Worm (Caenorhabditis elegans) whole organism, midembryonic: ENCODE results near the gene T04C12.33.

Source experiments
- T22C8.4 ChIP-seq: fragments of 200-800 bp; sonication (Bioruptor generic); IDR thresholded peaks from 2 replicates; pipeline ENCODE4 v1.3.6; 2022; ENCODE audit warnings: missing genetic modification characterization, missing compliant biosample characterization
- cog-1 ChIP-seq: sonication (generic microtip); optimal IDR thresholded peaks from 2 replicates; lab custom pipeline; 2016; ENCODE audit warnings: missing genetic modification characterization, missing compliant biosample characterization
- flt-1 ChIP-seq: fragments of 200-800 bp; sonication (Bioruptor generic); IDR thresholded peaks from 2 replicates; pipeline ENCODE4 v1.3.6; 2022; ENCODE audit warnings: missing genetic modification characterization, missing compliant biosample characterization
- klf-2 ChIP-seq: fragments of 200-800 bp; sonication (Bioruptor generic); conservative IDR thresholded peaks from 2 replicates; pipeline ENCODE4 v1.3.6; 2022; ENCODE audit warnings: missing genetic modification reagents, missing genetic modification characterization, missing compliant biosample characterization
- med-1 ChIP-seq: sonication (generic microtip); optimal IDR thresholded peaks from 2 replicates; lab custom pipeline; 2017; ENCODE audit warnings: missing genetic modification characterization, mild to moderate bottlenecking, missing compliant biosample characterization, antibody characterized with exemption, missing genetic modification reagents; ENCODE audit not compliant: insufficient read depth
- ref-1 ChIP-seq: fragments of 200-800 bp; sonication (Bioruptor generic); conservative IDR thresholded peaks from 2 replicates; pipeline ENCODE4 v1.3.6; 2022; ENCODE audit warnings: missing genetic modification reagents, missing genetic modification characterization, missing compliant biosample characterization
- tab-1 ChIP-seq: fragments of 200-800 bp; sonication (Bioruptor generic); IDR thresholded peaks from 2 replicates; pipeline ENCODE4 v1.3.6; 2022; ENCODE audit warnings: missing genetic modification characterization, missing compliant biosample characterization
- ztf-23 ChIP-seq: fragments of 200-800 bp; sonication (Bioruptor generic); IDR thresholded peaks from 2 replicates; pipeline ENCODE4 v1.3.6; 2022; ENCODE audit warnings: missing genetic modification reagents, missing genetic modification characterization, missing compliant biosample characterization
- ztf-29 ChIP-seq: fragments of 200-800 bp; sonication (Bioruptor generic); IDR thresholded peaks from 2 replicates; pipeline ENCODE4 v1.3.6; 2022; ENCODE audit warnings: missing genetic modification reagents, missing genetic modification characterization, missing compliant biosample characterization

T04C12.33 gene

DNA sequence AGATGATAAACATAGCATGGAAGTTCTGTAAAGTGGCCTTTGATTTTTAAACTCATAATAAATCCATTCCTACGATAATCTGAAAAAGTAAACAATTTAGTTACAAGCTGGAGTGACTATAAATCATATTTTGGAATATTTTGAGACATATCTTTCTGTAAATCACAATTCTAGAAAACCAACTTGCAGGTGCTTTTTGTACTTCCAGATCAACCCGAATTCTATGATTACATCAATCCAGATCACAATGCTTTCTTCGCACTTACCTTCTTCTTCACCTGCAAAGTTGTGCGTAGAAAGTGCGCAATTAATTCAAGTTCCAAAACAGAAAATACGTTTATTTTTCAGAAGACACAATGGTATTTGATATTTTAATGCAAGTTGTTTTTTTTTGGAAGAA, 37.3 kb upstream of the T04C12.33 start:
- TF ChIP-seq ref-1 (no peak), ztf-23 (GFP tag; lab: Robert Waterston, UW) (no peak), cog-1 (tag; lab: Kevin White, UChicago) (no peak), klf-2 (GFP tag; lab: Robert Waterston, UW) (no peak), flt-1 (GFP tag; lab: Robert Waterston, UW) (no peak), ztf-29 (GFP tag; lab: Robert Waterston, UW) (no peak), T22C8.4 (GFP tag; lab: Robert Waterston, UW) (no peak), med-1 (GFP tag; lab: Kevin White, UChicago) (no peak), tab-1 (no peak)

DNA sequence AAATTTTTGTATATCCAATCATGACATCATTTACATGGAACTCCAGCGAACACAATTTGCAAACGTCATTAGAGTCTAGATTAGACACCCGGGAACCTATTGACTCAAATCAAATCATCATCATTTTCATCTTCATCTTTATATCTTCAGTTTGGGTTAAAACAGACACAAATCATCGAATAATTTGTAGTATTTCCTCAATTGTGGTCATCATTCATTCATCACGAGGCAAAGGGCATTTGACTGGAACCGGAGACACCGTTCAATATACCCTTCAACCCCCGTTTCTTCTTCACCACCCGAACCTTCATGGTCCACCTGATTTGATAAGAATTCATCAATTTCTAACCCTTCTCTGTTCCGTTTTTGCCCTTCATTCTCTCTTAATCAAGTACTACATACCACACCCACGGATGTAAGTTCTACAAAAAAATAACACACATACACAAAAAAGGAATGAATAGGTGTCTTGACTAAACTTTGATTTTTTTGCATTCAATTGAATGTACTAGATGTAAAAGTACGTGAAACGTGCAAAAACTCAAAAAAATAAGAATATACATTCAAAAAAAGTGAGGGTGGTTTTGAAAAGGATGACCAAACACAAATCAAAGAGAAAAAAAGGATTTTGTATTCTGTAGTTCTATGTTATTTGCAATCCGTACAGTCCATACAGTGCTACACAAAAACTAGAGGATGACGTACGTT, 35.0 kb upstream of the T04C12.33 start:
- TF ChIP-seq klf-2 (GFP tag; lab: Robert Waterston, UW) (no peak), tab-1 (no peak), ztf-23 (GFP tag; lab: Robert Waterston, UW) (no peak), flt-1 (GFP tag; lab: Robert Waterston, UW) (no peak), med-1 (GFP tag; lab: Kevin White, UChicago) (no peak), ztf-29 (GFP tag; lab: Robert Waterston, UW) (no peak), cog-1 (tag; lab: Kevin White, UChicago) (no peak), T22C8.4 (GFP tag; lab: Robert Waterston, UW) (no peak), ref-1 (no peak)

DNA sequence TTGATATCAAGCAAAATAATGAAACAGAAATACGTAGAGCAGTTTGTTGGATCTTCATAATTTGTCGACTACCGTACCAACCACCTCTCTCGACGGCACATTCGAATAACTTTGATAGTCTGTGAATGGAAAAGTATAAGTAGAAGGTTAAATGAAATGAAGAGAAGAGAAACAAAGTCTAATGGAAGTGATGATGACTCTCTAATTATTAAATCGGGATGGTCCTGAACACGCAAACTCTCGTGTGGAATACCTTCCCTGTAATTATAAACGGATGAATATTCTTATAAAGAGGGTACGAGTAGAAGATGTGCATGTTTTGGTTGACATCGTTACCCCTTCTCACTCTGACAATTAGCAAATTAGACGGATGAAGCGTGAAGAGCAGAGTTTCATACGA, 29.2 kb upstream of the T04C12.33 start, which contains the start of the genes C13G3.12 and hot-6:
TSS of gene C13G3.12 (minus strand) at position 101 of the 400 bp plus-strand sequence.
TSS of gene hot-6 (minus strand) at position 121 of the 400 bp plus-strand sequence.
- TF ChIP-seq cog-1 (tag; lab: Kevin White, UChicago) (no peak), ztf-29 (GFP tag; lab: Robert Waterston, UW) (no peak), T22C8.4 (GFP tag; lab: Robert Waterston, UW) (no peak), klf-2 (GFP tag; lab: Robert Waterston, UW) (no peak), tab-1 (no peak), flt-1 (GFP tag; lab: Robert Waterston, UW) (no peak), ztf-23 (GFP tag; lab: Robert Waterston, UW) (no peak), med-1 (GFP tag; lab: Kevin White, UChicago) (no peak), ref-1 (no peak)

DNA sequence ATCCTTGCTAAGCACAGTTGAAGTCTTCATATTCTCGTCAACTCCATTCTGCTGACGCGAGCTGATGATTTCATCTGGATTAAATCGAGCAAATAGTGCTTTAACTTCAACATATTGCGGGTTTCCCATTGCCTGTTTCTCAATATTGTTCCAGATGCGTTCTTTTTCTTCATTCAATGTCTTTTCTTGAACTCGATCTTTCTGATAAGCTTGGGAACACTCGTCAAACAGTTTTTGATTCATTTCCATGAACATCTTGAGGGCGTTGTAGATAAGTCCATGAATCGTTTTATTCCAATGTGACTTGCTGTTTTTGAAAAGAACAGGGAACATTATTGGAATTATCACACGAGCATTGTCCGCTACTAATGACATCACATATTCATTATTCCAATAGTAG, 24.3 kb upstream of the T04C12.33 start:
- TF ChIP-seq med-1 (GFP tag; lab: Kevin White, UChicago) = no peak
- TF ChIP-seq tab-1 = no peak
- TF ChIP-seq ref-1 = no peak
- TF ChIP-seq klf-2 (GFP tag; lab: Robert Waterston, UW) = no peak
- no peak for TF ChIP-seq flt-1 (GFP tag; lab: Robert Waterston, UW)
- TF ChIP-seq T22C8.4 (GFP tag; lab: Robert Waterston, UW) = no peak
- no peak for TF ChIP-seq ztf-23 (GFP tag; lab: Robert Waterston, UW)
- TF ChIP-seq cog-1 (tag; lab: Kevin White, UChicago) = no peak
- no peak for TF ChIP-seq ztf-29 (GFP tag; lab: Robert Waterston, UW)

DNA sequence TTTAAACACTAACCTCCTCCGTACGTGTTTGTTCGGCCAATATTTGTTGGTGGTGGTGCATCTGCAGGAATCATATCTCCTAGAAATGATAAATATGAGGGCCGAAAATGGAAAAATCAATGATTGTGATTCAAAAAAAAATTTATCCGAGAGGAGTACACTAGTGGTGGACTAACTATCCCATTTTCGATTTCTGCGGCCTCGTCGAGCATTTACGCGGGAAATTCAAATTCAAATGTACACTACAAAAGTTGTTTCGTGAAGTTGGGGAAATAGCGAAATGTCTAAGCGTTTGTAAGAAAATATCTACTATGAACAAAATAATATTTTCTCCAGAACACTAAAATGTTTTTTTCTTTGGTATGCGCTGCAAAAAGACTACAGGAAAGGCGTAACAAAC, 22.7 kb upstream of the T04C12.33 start:
- TF ChIP-seq T22C8.4 (GFP tag; lab: Robert Waterston, UW) (peak; percentile 38; the same call in 1 of the 2 replicates), ref-1 (no peak), med-1 (GFP tag; lab: Kevin White, UChicago) (no peak), ztf-23 (GFP tag; lab: Robert Waterston, UW) (peak; percentile 71), flt-1 (GFP tag; lab: Robert Waterston, UW) (peak; percentile 47; the same call in 1 of the 2 replicates), tab-1 (no peak), ztf-29 (GFP tag; lab: Robert Waterston, UW) (no peak), cog-1 (tag; lab: Kevin White, UChicago) (peak; percentile 39), klf-2 (GFP tag; lab: Robert Waterston, UW) (no peak)

DNA sequence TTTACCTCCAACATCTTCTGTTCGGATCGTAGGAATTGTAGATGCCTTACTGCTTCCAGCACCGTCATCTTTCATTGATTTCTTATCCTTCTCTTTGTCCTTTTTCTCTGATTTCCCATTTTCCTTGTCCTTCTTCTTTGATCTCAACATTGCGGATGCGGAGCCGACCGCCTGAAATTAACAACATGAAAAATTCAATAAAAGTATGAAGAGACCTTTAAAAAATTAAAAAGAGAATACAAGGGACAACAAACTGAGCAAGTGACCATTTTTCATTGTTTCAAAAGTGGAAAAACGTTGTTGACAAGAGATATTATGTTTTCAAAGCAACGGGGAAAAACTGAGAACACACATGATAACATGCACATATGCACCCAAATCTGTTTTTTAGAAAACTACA, 21.3 kb upstream of the T04C12.33 start:
- TF ChIP-seq tab-1 = no peak
- no peak for TF ChIP-seq flt-1 (GFP tag; lab: Robert Waterston, UW)

DNA sequence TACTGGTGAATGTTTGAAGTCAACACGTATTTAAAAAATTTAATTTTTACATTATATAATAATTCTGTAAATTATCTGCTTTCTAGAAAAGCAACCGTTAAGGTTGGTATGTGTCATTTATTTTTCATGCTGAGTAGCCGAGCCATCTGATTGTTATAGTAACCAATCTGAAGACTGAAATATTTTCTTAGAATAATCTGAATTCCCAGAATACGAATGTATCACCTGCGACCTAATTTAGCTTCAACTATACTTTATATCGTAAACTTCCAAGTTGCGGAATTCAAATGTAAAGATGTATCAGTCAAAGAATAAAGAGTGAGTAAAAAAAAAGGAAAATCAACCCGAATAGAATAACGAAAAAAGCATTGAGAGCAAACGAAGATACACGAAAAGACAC, 18.8 kb upstream of the T04C12.33 start:
- TF ChIP-seq ref-1 (no peak), flt-1 (GFP tag; lab: Robert Waterston, UW) (no peak), cog-1 (tag; lab: Kevin White, UChicago) (no peak), klf-2 (GFP tag; lab: Robert Waterston, UW) (no peak), tab-1 (no peak), med-1 (GFP tag; lab: Kevin White, UChicago) (no peak), ztf-23 (GFP tag; lab: Robert Waterston, UW) (no peak), ztf-29 (GFP tag; lab: Robert Waterston, UW) (no peak), T22C8.4 (GFP tag; lab: Robert Waterston, UW) (no peak)

DNA sequence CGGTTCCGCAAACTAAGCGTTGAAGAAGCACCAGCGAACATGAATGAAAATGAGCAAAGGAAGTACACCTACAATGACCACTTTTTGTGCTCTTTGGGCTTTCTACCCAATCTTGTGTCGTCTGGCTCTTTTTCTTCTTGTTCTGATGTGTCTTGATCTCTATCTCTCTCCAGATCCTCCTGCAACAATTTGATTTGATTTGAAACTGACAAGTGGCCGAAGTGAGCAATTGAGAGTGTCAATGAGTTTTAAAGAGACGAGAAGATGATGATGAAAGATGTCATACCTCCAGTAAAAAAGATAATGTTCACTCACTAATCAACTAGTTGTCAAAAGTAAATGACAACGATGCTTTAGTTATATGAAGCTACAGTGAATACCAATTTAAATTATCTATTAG, 17.3 kb upstream of the T04C12.33 start, which contains the start of gene pptr-2:
TSS of gene pptr-2 (minus strand) at position 184 of the 400 bp plus-strand sequence.
- TF ChIP-seq ref-1 (no peak), med-1 (GFP tag; lab: Kevin White, UChicago) (no peak), klf-2 (GFP tag; lab: Robert Waterston, UW) (no peak), flt-1 (GFP tag; lab: Robert Waterston, UW) (no peak), cog-1 (tag; lab: Kevin White, UChicago) (no peak), ztf-23 (GFP tag; lab: Robert Waterston, UW) (no peak), tab-1 (no peak), T22C8.4 (GFP tag; lab: Robert Waterston, UW) (no peak), ztf-29 (GFP tag; lab: Robert Waterston, UW) (no peak)

DNA sequence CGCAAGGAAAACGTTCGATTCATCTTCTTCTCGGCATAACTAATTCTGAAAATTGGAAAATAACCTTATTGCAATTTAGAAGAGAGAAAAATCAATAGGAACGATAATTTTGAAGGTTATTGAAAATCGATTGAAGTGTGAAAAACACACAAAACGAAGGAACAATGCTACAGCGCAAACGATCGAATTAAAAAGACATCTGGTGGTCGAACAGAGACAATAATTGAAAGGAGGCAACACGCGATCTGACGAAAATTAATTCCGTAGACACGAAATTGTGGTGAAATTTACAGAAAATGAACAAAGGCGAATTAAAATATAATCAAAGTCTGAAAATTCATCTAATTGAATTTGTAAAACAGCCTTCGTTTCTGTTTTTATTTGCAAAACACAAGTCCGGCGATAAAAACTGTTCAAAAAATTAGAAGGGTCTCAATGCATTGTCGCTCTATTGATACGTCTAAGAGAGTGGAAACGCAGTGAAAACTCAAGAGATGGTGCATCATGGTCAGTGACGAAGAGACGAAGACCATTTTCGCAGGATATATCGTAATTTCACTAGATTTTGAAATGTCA, 12.6 kb upstream of the T04C12.33 start, which contains the start of gene pak-2:
TSS of gene pak-2 (minus strand) at position 51 of the 576 bp plus-strand sequence.
- no peak for TF ChIP-seq T22C8.4 (GFP tag; lab: Robert Waterston, UW)
- peak; percentile 77 for TF ChIP-seq flt-1 (GFP tag; lab: Robert Waterston, UW)
- TF ChIP-seq ref-1 = no peak
- peak; percentile 49; the same call in 1 of the 2 replicates for TF ChIP-seq klf-2 (GFP tag; lab: Robert Waterston, UW)
- peak; percentile 85 for TF ChIP-seq ztf-23 (GFP tag; lab: Robert Waterston, UW)
- no peak for TF ChIP-seq tab-1
- peak; percentile 87 for TF ChIP-seq cog-1 (tag; lab: Kevin White, UChicago)
